Fruit fly (Drosophila melanogaster): ENCODE results near the gene CG5707.

The CG5707 gene

DNA sequence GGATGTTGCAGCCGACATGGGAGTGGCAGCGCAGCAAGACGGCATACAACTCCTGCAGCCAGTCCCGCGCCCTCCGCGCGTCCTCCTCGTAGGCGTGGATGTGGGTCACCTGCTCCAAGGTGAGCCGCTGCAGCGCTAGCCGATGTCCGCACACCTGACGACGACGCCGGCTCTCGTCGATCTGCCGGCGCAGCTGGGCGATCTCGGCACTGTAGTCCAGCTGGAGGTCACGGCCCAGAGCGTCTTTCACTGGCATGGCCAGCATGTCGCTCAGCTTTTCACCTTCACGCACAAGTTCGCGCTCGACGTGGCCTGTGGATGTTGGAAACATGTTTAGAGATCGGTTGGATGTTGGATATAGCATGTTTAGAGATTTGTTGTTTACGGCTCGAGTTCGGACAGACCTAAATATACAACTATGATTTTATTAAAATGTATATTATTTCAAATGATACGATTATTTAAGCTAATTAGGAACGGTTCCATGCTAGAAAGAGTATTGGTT lies 34.5 kb downstream of the CG5707 start:
- TF ChIP-seq CG7101 (tag; optimal IDR thresholded peaks at IDR 0.05): no peak
- TF ChIP-seq toe (GFP tag; optimal IDR thresholded peaks at IDR 0.05): no peak
- no peak for TF ChIP-seq Hr96 (GFP tag; optimal IDR thresholded peaks at IDR 0.05)
- TF ChIP-seq Clk (GFP tag; optimal IDR thresholded peaks at IDR 0.05): no peak
- peak; percentile 32 for TF ChIP-seq kay (GFP tag; ENCODE audit: borderline replicate concordance)

DNA sequence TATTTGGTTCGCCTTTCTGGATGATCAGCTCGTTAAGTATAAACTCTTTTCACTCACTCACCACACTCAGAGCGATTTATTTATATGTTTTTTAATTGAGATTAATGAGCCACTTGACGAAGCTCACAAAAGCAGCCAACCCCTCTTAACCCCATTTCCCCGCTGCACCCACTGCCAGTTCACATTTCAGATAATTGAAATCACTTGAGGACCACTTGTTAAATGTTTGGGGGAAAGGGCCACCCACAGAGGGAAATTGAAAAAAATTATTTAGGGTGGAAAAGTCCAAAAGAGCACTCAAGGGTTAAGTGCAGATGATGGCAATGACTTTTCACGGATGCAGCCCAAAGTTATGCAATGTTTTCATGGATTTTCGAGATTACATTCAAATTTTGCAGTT lies 39.3 kb downstream of the CG5707 start:
- TF ChIP-seq cic (GFP tag; optimal IDR thresholded peaks at IDR 0.05) (no peak), CG12768 (GFP tag; optimal IDR thresholded peaks at IDR 0.05) (no peak), Mnt (GFP tag; optimal IDR thresholded peaks at IDR 0.05) (no peak), Hr96 (GFP tag; optimal IDR thresholded peaks at IDR 0.05) (no peak), tj (GFP tag; optimal IDR thresholded peaks at IDR 0.05) (no peak), CG11617 (GFP tag; optimal IDR thresholded peaks at IDR 0.05) (no peak), CG33017 (tag; optimal IDR thresholded peaks at IDR 0.05) (no peak), CG14711 (tag; optimal IDR thresholded peaks at IDR 0.05) (no peak), Clk (GFP tag; optimal IDR thresholded peaks at IDR 0.05) (no peak), CG1620 (GFP tag; optimal IDR thresholded peaks at IDR 0.05) (no peak), CG7101 (tag; optimal IDR thresholded peaks at IDR 0.05) (no peak), pad (GFP tag; optimal IDR thresholded peaks at IDR 0.05) (no peak)

DNA sequence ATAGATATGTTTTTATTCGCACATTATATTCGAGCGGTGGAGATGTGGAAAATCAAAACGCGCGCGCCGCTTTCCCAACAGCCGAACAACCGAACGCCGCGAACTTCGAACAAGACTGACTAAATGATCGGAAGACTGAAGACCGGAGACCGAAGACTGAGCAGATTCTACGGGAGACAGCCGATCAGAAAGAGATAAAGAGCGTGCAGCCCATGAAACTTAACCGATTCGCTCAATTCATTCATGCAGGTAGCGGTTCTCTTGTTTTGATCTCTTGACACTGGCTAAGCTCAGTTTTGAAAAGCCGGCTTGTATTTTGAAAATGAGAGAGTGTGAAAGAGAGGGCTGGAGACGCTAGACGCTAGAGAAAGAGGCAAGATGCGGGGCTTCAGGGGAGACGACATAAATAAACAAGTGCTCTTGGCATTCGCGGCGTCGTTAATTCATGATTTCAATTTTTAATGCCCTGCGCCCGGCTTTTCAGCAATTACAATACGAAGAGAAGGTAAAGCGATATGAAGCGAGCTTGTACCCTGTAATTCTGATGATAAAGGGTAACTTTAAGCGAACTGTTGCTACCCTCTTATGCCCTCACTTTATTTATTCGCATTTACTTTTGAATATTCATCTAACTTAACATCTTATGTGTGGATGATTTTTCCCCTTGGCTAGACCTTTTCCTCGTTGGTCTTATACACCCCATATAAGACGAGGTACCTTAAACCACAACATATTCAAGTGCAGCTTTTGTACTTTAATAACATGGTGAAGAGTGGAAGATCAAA lies 40.2 kb downstream of the CG5707 start, which contains the start of gene zormin:
zormin (minus strand) TSS at position 113 of the 785 bp plus-strand sequence.
- TF ChIP-seq CG1620 (GFP tag; optimal IDR thresholded peaks at IDR 0.05) (no peak), kay (GFP tag; ENCODE audit: borderline replicate concordance) (peak; percentile 14), bab1 (GFP tag; optimal IDR thresholded peaks at IDR 0.05) (peak; percentile 18), CG11617 (GFP tag; optimal IDR thresholded peaks at IDR 0.05) (no peak), Crg-1 (GFP tag; optimal IDR thresholded peaks at IDR 0.05) (no peak)

DNA sequence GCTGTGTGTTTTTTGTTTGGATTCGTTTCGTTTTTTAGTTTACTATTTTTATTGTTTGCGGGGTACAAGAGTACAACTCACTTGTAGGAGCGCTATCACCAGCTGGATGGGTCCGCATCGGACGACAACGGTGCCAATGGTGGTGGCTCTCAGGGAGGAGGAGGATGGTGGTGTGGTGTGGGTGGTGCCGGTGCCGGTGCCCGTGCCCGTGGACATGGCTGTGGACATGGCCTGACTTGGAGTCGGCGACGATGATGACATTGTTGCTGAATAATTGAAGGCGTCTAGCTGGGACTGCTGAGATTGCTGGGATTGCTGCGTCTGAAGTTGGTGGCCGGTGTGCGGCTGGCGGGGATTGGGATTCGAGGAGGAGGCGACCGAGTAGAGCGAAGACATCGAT lies 42.4 kb downstream of the CG5707 start:
- TF ChIP-seq CG11617 (GFP tag; optimal IDR thresholded peaks at IDR 0.05) (no peak), tj (GFP tag; optimal IDR thresholded peaks at IDR 0.05) (no peak), CG7045 (GFP tag; optimal IDR thresholded peaks at IDR 0.05) (no peak), CG5204 (GFP tag; optimal IDR thresholded peaks at IDR 0.05) (no peak), cic (GFP tag; optimal IDR thresholded peaks at IDR 0.05) (no peak), Crg-1 (GFP tag; optimal IDR thresholded peaks at IDR 0.05) (no peak), CG7101 (tag; optimal IDR thresholded peaks at IDR 0.05) (no peak), Clk (GFP tag; optimal IDR thresholded peaks at IDR 0.05) (no peak), CG33017 (tag; optimal IDR thresholded peaks at IDR 0.05) (no peak), pad (GFP tag; optimal IDR thresholded peaks at IDR 0.05) (no peak), ovo (GFP tag; optimal IDR thresholded peaks at IDR 0.05) (no peak), Hr96 (GFP tag; optimal IDR thresholded peaks at IDR 0.05) (no peak), CG12768 (GFP tag; optimal IDR thresholded peaks at IDR 0.05) (no peak)

DNA sequence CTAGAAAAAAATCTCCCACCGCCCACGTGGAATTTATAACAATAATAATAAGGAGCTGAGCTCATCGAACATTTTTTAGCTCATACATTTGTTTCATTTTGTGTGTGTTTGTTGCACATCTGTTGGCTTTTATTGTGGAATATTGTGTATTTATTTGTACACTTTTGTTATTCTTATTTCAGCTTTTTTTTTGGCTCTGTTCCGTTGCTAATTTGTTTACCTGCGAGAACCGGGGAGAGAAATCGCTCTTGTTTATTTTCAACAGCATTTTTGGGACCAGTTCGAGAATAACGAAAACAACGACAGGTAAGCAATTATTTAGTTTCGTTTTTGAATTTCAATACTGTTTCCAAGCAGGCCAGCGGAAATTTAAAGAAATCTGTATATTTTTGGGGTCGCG lies 44.3 kb downstream of the CG5707 start:
- TF ChIP-seq kay (GFP tag; ENCODE audit: borderline replicate concordance): no peak
- TF ChIP-seq CG11617 (GFP tag; optimal IDR thresholded peaks at IDR 0.05): no peak
- no peak for TF ChIP-seq CG5204 (GFP tag; optimal IDR thresholded peaks at IDR 0.05)
- TF ChIP-seq bab1 (GFP tag; optimal IDR thresholded peaks at IDR 0.05): no peak
- TF ChIP-seq CG7101 (tag; optimal IDR thresholded peaks at IDR 0.05): no peak
- TF ChIP-seq CG7045 (GFP tag; optimal IDR thresholded peaks at IDR 0.05): no peak
- no peak for TF ChIP-seq Clk (GFP tag; optimal IDR thresholded peaks at IDR 0.05)
- TF ChIP-seq toe (GFP tag; optimal IDR thresholded peaks at IDR 0.05): no peak
- TF ChIP-seq CG33017 (tag; optimal IDR thresholded peaks at IDR 0.05): no peak
- no peak for TF ChIP-seq pad (GFP tag; optimal IDR thresholded peaks at IDR 0.05)
- TF ChIP-seq Hr96 (GFP tag; optimal IDR thresholded peaks at IDR 0.05): no peak
- no peak for TF ChIP-seq CG12768 (GFP tag; optimal IDR thresholded peaks at IDR 0.05)
- no peak for TF ChIP-seq cnc (optimal IDR thresholded peaks at IDR 0.05)
- no peak for TF ChIP-seq tj (GFP tag; optimal IDR thresholded peaks at IDR 0.05)

DNA sequence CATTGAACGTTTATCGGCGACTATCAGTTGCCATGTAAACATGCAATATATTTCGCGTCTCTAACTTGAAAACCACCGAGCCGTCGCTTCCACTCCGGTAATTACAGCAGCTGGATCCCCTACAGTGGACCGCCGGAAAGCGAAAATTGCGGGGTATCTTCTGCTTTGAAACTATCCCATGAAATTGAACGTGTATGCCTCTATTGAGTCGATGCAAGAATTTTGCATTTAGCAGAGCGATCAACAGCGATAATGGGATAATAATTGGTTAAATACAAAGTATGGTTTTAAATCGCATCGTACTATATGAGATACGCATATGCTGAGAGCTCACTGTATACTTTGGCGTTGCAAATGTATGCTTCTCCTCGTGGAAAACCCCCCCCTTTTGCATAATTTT lies 47.0 kb downstream of the CG5707 start:
- no peak for TF ChIP-seq pad (GFP tag; optimal IDR thresholded peaks at IDR 0.05)
- TF ChIP-seq CG14711 (tag; optimal IDR thresholded peaks at IDR 0.05): no peak
- no peak for TF ChIP-seq tj (GFP tag; optimal IDR thresholded peaks at IDR 0.05)
- TF ChIP-seq CG5204 (GFP tag; optimal IDR thresholded peaks at IDR 0.05): no peak
- no peak for TF ChIP-seq Hr96 (GFP tag; optimal IDR thresholded peaks at IDR 0.05)
- TF ChIP-seq toe (GFP tag; optimal IDR thresholded peaks at IDR 0.05): no peak

DNA sequence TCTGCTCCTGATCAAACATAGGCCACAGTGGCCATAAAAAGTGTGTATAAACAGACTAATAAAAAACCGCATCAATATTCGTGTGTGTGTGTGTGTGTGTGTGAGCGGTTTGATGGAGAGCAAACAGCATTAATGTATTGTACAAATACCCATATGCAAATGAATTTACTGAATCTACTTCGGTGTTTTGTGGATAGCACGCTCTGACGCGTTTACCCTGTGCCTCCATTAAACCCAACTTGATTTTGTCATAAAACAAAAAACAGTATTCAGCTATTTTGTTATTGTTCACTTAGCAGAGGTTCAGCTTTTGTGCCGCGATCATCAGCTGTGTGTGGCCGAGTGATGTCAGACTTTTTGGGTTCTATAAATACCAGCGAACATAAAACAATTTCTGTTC lies 47.7 kb downstream of the CG5707 start:
- TF ChIP-seq kay (GFP tag; ENCODE audit: borderline replicate concordance): no peak
- no peak for TF ChIP-seq cic (GFP tag; optimal IDR thresholded peaks at IDR 0.05)
- TF ChIP-seq Hr96 (GFP tag; optimal IDR thresholded peaks at IDR 0.05): no peak
- TF ChIP-seq CG12768 (GFP tag; optimal IDR thresholded peaks at IDR 0.05): no peak
- TF ChIP-seq CG33017 (tag; optimal IDR thresholded peaks at IDR 0.05): no peak
- no peak for TF ChIP-seq tj (GFP tag; optimal IDR thresholded peaks at IDR 0.05)
- no peak for TF ChIP-seq Clk (GFP tag; optimal IDR thresholded peaks at IDR 0.05)
- TF ChIP-seq bab1 (GFP tag; optimal IDR thresholded peaks at IDR 0.05): no peak
- TF ChIP-seq toe (GFP tag; optimal IDR thresholded peaks at IDR 0.05): no peak
- TF ChIP-seq pad (GFP tag; optimal IDR thresholded peaks at IDR 0.05): no peak
- TF ChIP-seq CG7101 (tag; optimal IDR thresholded peaks at IDR 0.05): no peak
- no peak for TF ChIP-seq Crg-1 (GFP tag; optimal IDR thresholded peaks at IDR 0.05)
- no peak for TF ChIP-seq Mnt (GFP tag; optimal IDR thresholded peaks at IDR 0.05)
- TF ChIP-seq CG1620 (GFP tag; optimal IDR thresholded peaks at IDR 0.05): no peak
- TF ChIP-seq CG7045 (GFP tag; optimal IDR thresholded peaks at IDR 0.05): no peak
- no peak for TF ChIP-seq CG14711 (tag; optimal IDR thresholded peaks at IDR 0.05)
